Comparison of ENCODE assay signal across 1 fruit fly cellular context in genomic region chrX:15497440-15498271, dm6.
TF ChIP-seq lines count a peak whose summit lies in the region.

No protein-coding gene starts in this region.

TF ChIP-seq in whole organism, embryonic, 481 proteins besides CTCF, POLR2A, EP300 and RAD21 (continued from another document):
- TF ChIP-seq tio (GFP tag; optimal IDR thresholded peaks at IDR 0.05; lab: Kevin White, UChicago) (no peak), CG3163 (GFP tag; optimal IDR thresholded peaks at IDR 0.05; lab: Kevin White, UChicago) (no peak), bigmax (GFP tag; optimal IDR thresholded peaks at IDR 0.05; lab: Kevin White, UChicago) (peak; percentile 87), CG7745 (tag; optimal IDR thresholded peaks at IDR 0.05; lab: Kevin White, UChicago) (peak; percentile 16), Hmx (GFP tag; optimal IDR thresholded peaks at IDR 0.05; lab: Kevin White, UChicago) (no peak), esg (GFP tag; conservative IDR thresholded peaks at IDR 0.05; lab: Robert Waterston, UW) (no peak), exex (tag; optimal IDR thresholded peaks at IDR 0.05; lab: Kevin White, UChicago) (no peak), CG12769 (tag; optimal IDR thresholded peaks at IDR 0.05; lab: Kevin White, UChicago) (no peak), insv (GFP tag; optimal IDR thresholded peaks at IDR 0.05; lab: Kevin White, UChicago) (no peak), H2.0 (GFP tag; IDR thresholded peaks at IDR 0.05; lab: Robert Waterston, UW) (no peak), CG5953 (GFP tag; IDR thresholded peaks at IDR 0.05; lab: Robert Waterston, UW) (0 out of 2 replicates have a peak, but pooled peaks have one; percentile 20), CG12219 (GFP tag; optimal IDR thresholded peaks at IDR 0.05; lab: Kevin White, UChicago) (no peak), eyg (GFP tag; optimal IDR thresholded peaks at IDR 0.05; lab: Kevin White, UChicago) (no peak), Doc3 (GFP tag; IDR thresholded peaks at IDR 0.05; lab: Robert Waterston, UW; ENCODE audit: partially characterized antibody) (no peak), CG18764 (GFP tag; optimal IDR thresholded peaks at IDR 0.05; lab: Kevin White, UChicago) (no peak), ATbp (GFP tag; optimal IDR thresholded peaks at IDR 0.05; lab: Kevin White, UChicago) (peak; percentile 71), crc (GFP tag; optimal IDR thresholded peaks at IDR 0.05; lab: Kevin White, UChicago) (no peak), ind (GFP tag; optimal IDR thresholded peaks at IDR 0.05; lab: Kevin White, UChicago) (no peak), org-1 (GFP tag; optimal IDR thresholded peaks at IDR 0.05; lab: Kevin White, UChicago) (peak; percentile 4), NC2α (GFP tag; optimal IDR thresholded peaks at IDR 0.05; lab: Kevin White, UChicago) (no peak), twi (tag; optimal IDR thresholded peaks at IDR 0.05; lab: Kevin White, UChicago) (no peak), CG4282 (GFP tag; optimal IDR thresholded peaks at IDR 0.05; lab: Kevin White, UChicago) (no peak), Ptx1 (GFP tag; IDR thresholded peaks at IDR 0.05; lab: Robert Waterston, UW) (0 out of 2 replicates have a peak, but pooled peaks have one; percentile 22), z (GFP tag; IDR thresholded peaks at IDR 0.05; lab: Robert Waterston, UW) (no peak), onecut (GFP tag; IDR thresholded peaks at IDR 0.05; lab: Robert Waterston, UW) (0 out of 2 replicates have a peak, but pooled peaks have one; percentile 7), MBD-R2 (GFP tag; IDR thresholded peaks at IDR 0.05; lab: Robert Waterston, UW) (no peak), CG2202 (tag; optimal IDR thresholded peaks at IDR 0.05; lab: Kevin White, UChicago) (peak; percentile 51), pb (GFP tag; optimal IDR thresholded peaks at IDR 0.05; lab: Kevin White, UChicago) (no peak), cwo (GFP tag; optimal IDR thresholded peaks at IDR 0.05; lab: Kevin White, UChicago) (no peak), croc (GFP tag; conservative IDR thresholded peaks at IDR 0.05; lab: Robert Waterston, UW) (no peak), CG42726 (GFP tag; IDR thresholded peaks at IDR 0.05; lab: Robert Waterston, UW; ENCODE audit: partially characterized antibody) (no peak), CG7357 (GFP tag; IDR thresholded peaks at IDR 0.05; lab: Robert Waterston, UW) (no peak), ash1 (GFP tag; optimal IDR thresholded peaks at IDR 0.05; lab: Kevin White, UChicago) (no peak), bcd (GFP tag; optimal IDR thresholded peaks at IDR 0.05; lab: Kevin White, UChicago) (no peak), chinmo (GFP tag; IDR thresholded peaks at IDR 0.05; lab: Robert Waterston, UW; ENCODE audit: partially characterized antibody) (no peak), CG16779 (GFP tag; IDR thresholded peaks at IDR 0.05; lab: Robert Waterston, UW) (no peak), wor (GFP tag; IDR thresholded peaks at IDR 0.05; lab: Robert Waterston, UW) (no peak), Lpt (GFP tag; optimal IDR thresholded peaks at IDR 0.05; lab: Kevin White, UChicago) (no peak), CG15696 (tag; optimal IDR thresholded peaks at IDR 0.05; lab: Kevin White, UChicago) (peak; percentile 29), CG10267 (tag; optimal IDR thresholded peaks at IDR 0.05; lab: Kevin White, UChicago) (no peak), Ssrp (tag; optimal IDR thresholded peaks at IDR 0.05; lab: Kevin White, UChicago) (no peak), Sin3A (optimal IDR thresholded peaks at IDR 0.05; lab: Kevin White, UChicago) (no peak), CG18262 (tag; optimal IDR thresholded peaks at IDR 0.05; lab: Kevin White, UChicago) (peak; percentile 32), tin (GFP tag; optimal IDR thresholded peaks at IDR 0.05; lab: Kevin White, UChicago) (no peak), CG3726 (GFP tag; IDR thresholded peaks at IDR 0.05; lab: Robert Waterston, UW) (no peak), fd102C (GFP tag; optimal IDR thresholded peaks at IDR 0.05; lab: Kevin White, UChicago) (no peak), jumu (GFP tag; optimal IDR thresholded peaks at IDR 0.05; lab: Kevin White, UChicago) (no peak), fd64A (GFP tag; optimal IDR thresholded peaks at IDR 0.05; lab: Kevin White, UChicago) (peak; percentile 29), al (GFP tag; IDR thresholded peaks at IDR 0.05; lab: Robert Waterston, UW) (no peak), BtbVII (GFP tag; optimal IDR thresholded peaks at IDR 0.05; lab: Kevin White, UChicago) (peak; percentile 22), CG7372 (GFP tag; IDR thresholded peaks at IDR 0.05; lab: Robert Waterston, UW) (no peak), Spps (tag; optimal IDR thresholded peaks at IDR 0.05; lab: Kevin White, UChicago) (no peak), D19B (GFP tag; optimal IDR thresholded peaks at IDR 0.05; lab: Kevin White, UChicago) (no peak), CG8281 (tag; optimal IDR thresholded peaks at IDR 0.05; lab: Kevin White, UChicago) (no peak), eve (GFP tag; optimal IDR thresholded peaks at IDR 0.05; lab: Kevin White, UChicago) (no peak), CG17568 (GFP tag; optimal IDR thresholded peaks at IDR 0.05; lab: Kevin White, UChicago) (no peak), CG17385 (GFP tag; optimal IDR thresholded peaks at IDR 0.05; lab: Kevin White, UChicago) (no peak), YL-1 (GFP tag; optimal IDR thresholded peaks at IDR 0.05; lab: Kevin White, UChicago) (no peak), CG8944 (GFP tag; optimal IDR thresholded peaks at IDR 0.05; lab: Kevin White, UChicago) (no peak), inv (GFP tag; IDR thresholded peaks at IDR 0.05; lab: Robert Waterston, UW; ENCODE audit: partially characterized antibody) (no peak), Kr (GFP tag; optimal IDR thresholded peaks at IDR 0.05; lab: Kevin White, UChicago) (peak; percentile 4), kni (GFP tag; optimal IDR thresholded peaks at IDR 0.05; lab: Kevin White, UChicago) (peak; percentile 48), CG17328 (GFP tag; IDR thresholded peaks at IDR 0.05; lab: Robert Waterston, UW) (no peak), sim (GFP tag; IDR thresholded peaks at IDR 0.05; lab: Robert Waterston, UW) (no peak), Mrtf (GFP tag; IDR thresholded peaks at IDR 0.05; lab: Robert Waterston, UW) (no peak), CG2120 (GFP tag; optimal IDR thresholded peaks at IDR 0.05; lab: Kevin White, UChicago) (no peak), dimm (GFP tag; IDR thresholded peaks at IDR 0.05; lab: Robert Waterston, UW) (no peak), CG9727 (GFP tag; optimal IDR thresholded peaks at IDR 0.05; lab: Kevin White, UChicago) (peak; percentile 33), CG43689 (GFP tag; IDR thresholded peaks at IDR 0.05; lab: Robert Waterston, UW) (no peak), CG3838 (GFP tag; optimal IDR thresholded peaks at IDR 0.05; lab: Kevin White, UChicago) (no peak), E2f2 (GFP tag; IDR thresholded peaks at IDR 0.05; lab: Robert Waterston, UW) (no peak), Abd-B (GFP tag; optimal IDR thresholded peaks at IDR 0.05; lab: Kevin White, UChicago) (no peak), crol (GFP tag; IDR thresholded peaks at IDR 0.05; lab: Robert Waterston, UW) (peak; percentile 37; the same call in 1 of the 2 replicates), Ravus (GFP tag; IDR thresholded peaks at IDR 0.05; lab: Robert Waterston, UW) (no peak), lab (GFP tag; optimal IDR thresholded peaks at IDR 0.05; lab: Kevin White, UChicago) (peak; percentile 24), CG17359 (tag; optimal IDR thresholded peaks at IDR 0.05; lab: Kevin White, UChicago) (peak; percentile 13), CG9797 (GFP tag; optimal IDR thresholded peaks at IDR 0.05; lab: Kevin White, UChicago) (no peak), CG2889 (GFP tag; IDR thresholded peaks at IDR 0.05; lab: Robert Waterston, UW) (no peak), sd (tag; optimal IDR thresholded peaks at IDR 0.05; lab: Kevin White, UChicago) (no peak), pros (GFP tag; optimal IDR thresholded peaks at IDR 0.05; lab: Kevin White, UChicago) (no peak), CG9437 (GFP tag; optimal IDR thresholded peaks at IDR 0.05; lab: Kevin White, UChicago) (no peak), jigr1 (GFP tag; IDR thresholded peaks at IDR 0.05; lab: Robert Waterston, UW) (no peak), CG16863 (GFP tag; optimal IDR thresholded peaks at IDR 0.05; lab: Kevin White, UChicago) (no peak), peb (GFP tag; IDR thresholded peaks at IDR 0.05; lab: Robert Waterston, UW) (peak; percentile 6; the same call in 1 of the 2 replicates), lmd (GFP tag; IDR thresholded peaks at IDR 0.05; lab: Robert Waterston, UW) (no peak), wdn (GFP tag; IDR thresholded peaks at IDR 0.05; lab: Robert Waterston, UW) (no peak), odd (GFP tag; optimal IDR thresholded peaks at IDR 0.05; lab: Kevin White, UChicago) (peak; percentile 9), CG17802 (tag; optimal IDR thresholded peaks at IDR 0.05; lab: Kevin White, UChicago) (no peak), chn (GFP tag; optimal IDR thresholded peaks at IDR 0.05; lab: Kevin White, UChicago) (no peak), ftz-f1 (GFP tag; optimal IDR thresholded peaks at IDR 0.05; lab: Kevin White, UChicago) (no peak), CG10543 (GFP tag; optimal IDR thresholded peaks at IDR 0.05; lab: Kevin White, UChicago) (peak; percentile 17), Hr51 (GFP tag; optimal IDR thresholded peaks at IDR 0.05; lab: Kevin White, UChicago) (no peak), Dip2 (GFP tag; IDR thresholded peaks at IDR 0.05; lab: Robert Waterston, UW) (no peak), CkIIα-i1 (GFP tag; IDR thresholded peaks at IDR 0.05; lab: Robert Waterston, UW) (no peak), CG6765 (GFP tag; optimal IDR thresholded peaks at IDR 0.05; lab: Kevin White, UChicago) (no peak), CG17829 (tag; optimal IDR thresholded peaks at IDR 0.05; lab: Kevin White, UChicago) (no peak), ems (GFP tag; optimal IDR thresholded peaks at IDR 0.05; lab: Kevin White, UChicago) (no peak), CG4820 (GFP tag; optimal IDR thresholded peaks at IDR 0.05; lab: Kevin White, UChicago) (no peak), dan (GFP tag; IDR thresholded peaks at IDR 0.05; lab: Robert Waterston, UW) (no peak), unc-4 (GFP tag; IDR thresholded peaks at IDR 0.05; lab: Robert Waterston, UW; ENCODE audit: partially characterized antibody) (no peak), psq (GFP tag; optimal IDR thresholded peaks at IDR 0.05; lab: Kevin White, UChicago) (no peak), rib (GFP tag; IDR thresholded peaks at IDR 0.05; lab: Robert Waterston, UW) (no peak), CG8359 (GFP tag; optimal IDR thresholded peaks at IDR 0.05; lab: Kevin White, UChicago; ENCODE audit: borderline replicate concordance) (peak; percentile 28), CG7786 (GFP tag; optimal IDR thresholded peaks at IDR 0.05; lab: Kevin White, UChicago) (no peak), MESR4 (GFP tag; optimal IDR thresholded peaks at IDR 0.05; lab: Kevin White, UChicago) (no peak), CG17186 (GFP tag; optimal IDR thresholded peaks at IDR 0.05; lab: Kevin White, UChicago) (no peak), CG12071 (GFP tag; optimal IDR thresholded peaks at IDR 0.05; lab: Kevin White, UChicago) (no peak), CG10274 (GFP tag; optimal IDR thresholded peaks at IDR 0.05; lab: Kevin White, UChicago) (no peak), CG10431 (GFP tag; optimal IDR thresholded peaks at IDR 0.05; lab: Kevin White, UChicago) (peak; percentile 53), p53 (GFP tag; optimal IDR thresholded peaks at IDR 0.05; lab: Kevin White, UChicago) (no peak), Ada2b (GFP tag; IDR thresholded peaks at IDR 0.05; lab: Robert Waterston, UW) (no peak), ac (GFP tag; optimal IDR thresholded peaks at IDR 0.05; lab: Kevin White, UChicago) (peak; percentile 13), CG1024 (GFP tag; IDR thresholded peaks at IDR 0.05; lab: Robert Waterston, UW) (no peak), CG7271 (tag; optimal IDR thresholded peaks at IDR 0.05; lab: Kevin White, UChicago) (no peak), CG12155 (GFP tag; optimal IDR thresholded peaks at IDR 0.05; lab: Kevin White, UChicago) (no peak), Drgx (GFP tag; IDR thresholded peaks at IDR 0.05; lab: Robert Waterston, UW) (peak; percentile 8; the same call in 1 of the 2 replicates), hbn (GFP tag; IDR thresholded peaks at IDR 0.05; lab: Robert Waterston, UW; ENCODE audit: partially characterized antibody) (no peak), CG13894 (tag; optimal IDR thresholded peaks at IDR 0.05; lab: Kevin White, UChicago) (no peak), CG13624 (GFP tag; optimal IDR thresholded peaks at IDR 0.05; lab: Kevin White, UChicago) (no peak), CG12236 (GFP tag; optimal IDR thresholded peaks at IDR 0.05; lab: Kevin White, UChicago) (no peak), Sox100B (GFP tag; optimal IDR thresholded peaks at IDR 0.05; lab: Kevin White, UChicago) (no peak), tll (GFP tag; optimal IDR thresholded peaks at IDR 0.05; lab: Kevin White, UChicago) (no peak), en (GFP tag; optimal IDR thresholded peaks at IDR 0.05; lab: Kevin White, UChicago) (no peak), Trl (optimal IDR thresholded peaks at IDR 0.05; lab: Kevin White, UChicago) (peak; percentile 41 to 49), Trl (GFP tag; optimal IDR thresholded peaks at IDR 0.05; lab: Kevin White, UChicago) (no peak), CG10959 (GFP tag; IDR thresholded peaks at IDR 0.05; lab: Robert Waterston, UW) (no peak), Bteb2 (GFP tag; optimal IDR thresholded peaks at IDR 0.05; lab: Kevin White, UChicago) (no peak), slp2 (GFP tag; optimal IDR thresholded peaks at IDR 0.05; lab: Kevin White, UChicago) (no peak), tx (GFP tag; optimal IDR thresholded peaks at IDR 0.05; lab: Kevin White, UChicago) (no peak), ewg (GFP tag; optimal IDR thresholded peaks at IDR 0.05; lab: Kevin White, UChicago) (no peak), HLHmδ (GFP tag; optimal IDR thresholded peaks at IDR 0.05; lab: Kevin White, UChicago) (no peak), Med (GFP tag; lab: Kevin White, UChicago) (peak; percentile 71), prd (optimal IDR thresholded peaks at IDR 0.05; lab: Kevin White, UChicago) (no peak), prd (GFP tag; IDR thresholded peaks at IDR 0.05; lab: Robert Waterston, UW) (peak; percentile 47; the same call in 1 of the 3 replicates), yki (optimal IDR thresholded peaks at IDR 0.05; lab: Kevin White, UChicago) (no peak), CG17361 (GFP tag; IDR thresholded peaks at IDR 0.05; lab: Robert Waterston, UW) (0 out of 3 replicates have a peak, but pooled peaks have one; percentile 18), CG14965 (GFP tag; optimal IDR thresholded peaks at IDR 0.05; lab: Kevin White, UChicago; ENCODE audit: borderline replicate concordance) (no peak)
